Fruit fly (Drosophila melanogaster) whole organism, wandering third instar larva: ENCODE measurements around the gene Trhn.

Experiments used
- Abd-B ChIP-seq: fragments of >200 bp; optimal IDR thresholded peaks from 2 replicates; lab custom pipeline; 2017; ENCODE audit warnings: missing biosample characterization, missing genetic modification characterization
- CG9705 ChIP-seq: fragments of 200-800 bp; sonication (Bioruptor generic); optimal IDR thresholded peaks from 2 replicates; lab custom pipeline; 2018; ENCODE audit warnings: missing biosample characterization, mild to moderate bottlenecking, missing genetic modification characterization
- CrebA ChIP-seq: fragments of 200-800 bp; sonication (Bioruptor generic); optimal IDR thresholded peaks from 2 replicates; lab custom pipeline; 2016; ENCODE audit warnings: missing biosample characterization, mild to moderate bottlenecking, missing genetic modification characterization, borderline replicate concordance
- Dfd ChIP-seq: fragments of >200 bp; optimal IDR thresholded peaks from 2 replicates; lab custom pipeline; 2017; ENCODE audit warnings: missing biosample characterization, missing genetic modification characterization
- Dif ChIP-seq: fragments of 200-275, 200-300 bp; sonication (Bioruptor generic); optimal IDR thresholded peaks from 2 replicates; lab custom pipeline; 2018; ENCODE audit warnings: missing biosample characterization, missing genetic modification characterization; ENCODE audit not compliant: partially characterized antibody
- GATAd ChIP-seq: sonication (Bioruptor generic); optimal IDR thresholded peaks from 2 replicates; lab custom pipeline; 2016; ENCODE audit warnings: missing biosample characterization, missing genetic modification characterization
- HLH106 ChIP-seq: fragments of 200-800 bp; optimal IDR thresholded peaks from 3 replicates; lab custom pipeline; 2019; ENCODE audit warnings: missing biosample characterization, mild to moderate bottlenecking, missing genetic modification characterization, moderate library complexity
- Hnf4 ChIP-seq: fragments of 200-800 bp; sonication (Bioruptor generic); optimal IDR thresholded peaks from 2 replicates; lab custom pipeline; 2016; ENCODE audit warnings: missing biosample characterization, mild to moderate bottlenecking, missing genetic modification characterization
- Jra ChIP-seq: sonication (Bioruptor generic); optimal IDR thresholded peaks from 2 replicates; lab custom pipeline; 2016; ENCODE audit warnings: missing biosample characterization, missing genetic modification characterization
- Mio ChIP-seq: sonication (Bioruptor generic); optimal IDR thresholded peaks from 2 replicates; lab custom pipeline; 2016; ENCODE audit warnings: missing biosample characterization, missing genetic modification characterization
- Myc ChIP-seq: fragments of >200 bp; optimal IDR thresholded peaks from 2 replicates; lab custom pipeline; 2017
- N ChIP-seq: fragments of >200 bp; optimal IDR thresholded peaks from 2 replicates; lab custom pipeline; 2018; ENCODE audit warnings: missing biosample characterization, missing external identifiers, missing genetic modification characterization
- OdsH ChIP-seq: fragments of 200-800 bp; sonication (Bioruptor generic); optimal IDR thresholded peaks from 2 replicates; lab custom pipeline; 2016; ENCODE audit warnings: missing biosample characterization, mild to moderate bottlenecking, missing genetic modification characterization
- Rel ChIP-seq, 2 experiments: fragments of 200-800 bp; sonication (Bioruptor generic) in 1 of 2; optimal IDR thresholded peaks; 2 replicates in 1 of 2; 3 replicates in 1 of 2; lab custom pipeline; 2016 to 2019; ENCODE audit warnings: mild to moderate bottlenecking in 2 of 2, missing biosample characterization in 2 of 2, missing genetic modification characterization in 2 of 2, moderate library complexity in 1 of 2
- Sp1 ChIP-seq: fragments of 200-800 bp; sonication (Bioruptor generic); optimal IDR thresholded peaks from 3 replicates; lab custom pipeline; 2019; ENCODE audit warnings: missing biosample characterization, mild to moderate bottlenecking, missing genetic modification characterization, moderate library complexity
- br ChIP-seq: fragments of 200-800 bp; sonication (Bioruptor generic); optimal IDR thresholded peaks from 2 replicates; lab custom pipeline; 2016; ENCODE audit warnings: missing biosample characterization, missing genetic modification characterization
- dl ChIP-seq, 2 experiments: fragments of 175-275, 200-275 bp in 1 of 2; fragments of 200-275 bp in 1 of 2; sonication (Bioruptor generic); optimal IDR thresholded peaks; lab custom pipeline; 2018; ENCODE audit warnings: mild to moderate bottlenecking in 2 of 2, missing biosample characterization in 2 of 2, missing genetic modification characterization in 2 of 2, moderate library complexity in 2 of 2; ENCODE audit not compliant: partially characterized antibody in 2 of 2, insufficient read depth in 1 of 2
- dmrt93B ChIP-seq: fragments of 200-800 bp; sonication (Bioruptor generic); optimal IDR thresholded peaks from 2 replicates; lab custom pipeline; 2018; ENCODE audit warnings: missing biosample characterization, mild to moderate bottlenecking, missing genetic modification characterization
- dsf ChIP-seq: sonication (Bioruptor generic); optimal IDR thresholded peaks from 2 replicates; lab custom pipeline; 2016; ENCODE audit warnings: missing biosample characterization, missing genetic modification characterization, borderline replicate concordance
- ey ChIP-seq: fragments of 200-800 bp; sonication (Bioruptor generic); optimal IDR thresholded peaks from 2 replicates; lab custom pipeline; 2016; ENCODE audit warnings: missing biosample characterization, missing genetic modification characterization
- foxo ChIP-seq, 2 experiments: fragments of 200-800 bp; sonication (Bioruptor generic); optimal IDR thresholded peaks; 2 replicates in 1 of 2; 3 replicates in 1 of 2; lab custom pipeline; 2016 to 2017; ENCODE audit warnings: missing biosample characterization in 2 of 2, missing genetic modification characterization in 2 of 2
- fru ChIP-seq: fragments of 200-800 bp; sonication (Bioruptor generic); optimal IDR thresholded peaks from 3 replicates; lab custom pipeline; 2016; ENCODE audit warnings: missing biosample characterization, mild to moderate bottlenecking, missing genetic modification characterization
- h ChIP-seq: fragments of 200-800 bp; sonication (Bioruptor generic); optimal IDR thresholded peaks from 3 replicates; lab custom pipeline; 2016; ENCODE audit warnings: missing biosample characterization, mild to moderate bottlenecking, missing genetic modification characterization
- lola ChIP-seq: fragments of >200 bp; optimal IDR thresholded peaks from 2 replicates; lab custom pipeline; 2017; ENCODE audit warnings: missing biosample characterization, missing genetic modification characterization
- pan ChIP-seq: fragments of >200 bp; optimal IDR thresholded peaks from 2 replicates; lab custom pipeline; 2017
- psq ChIP-seq: fragments of 200-800 bp; sonication (Bioruptor generic); optimal IDR thresholded peaks from 3 replicates; lab custom pipeline; 2017; ENCODE audit warnings: missing biosample characterization, mild to moderate bottlenecking, missing genetic modification characterization, moderate library complexity
- rgr ChIP-seq: fragments of 200-800 bp; sonication (Bioruptor generic); optimal IDR thresholded peaks from 3 replicates; lab custom pipeline; 2016; ENCODE audit warnings: missing biosample characterization, mild to moderate bottlenecking, missing genetic modification characterization
- sv ChIP-seq: fragments of 200-800 bp; sonication (Bioruptor generic); optimal IDR thresholded peaks from 3 replicates; lab custom pipeline; 2016; ENCODE audit warnings: missing biosample characterization, missing genetic modification characterization
- woc ChIP-seq: sonication (Bioruptor generic); optimal IDR thresholded peaks from 2 replicates; lab custom pipeline; 2016; ENCODE audit warnings: missing biosample characterization, mild to moderate bottlenecking, missing genetic modification characterization

The Trhn gene

dm6 chr3L:1172858-1173257 is 20.1 kb downstream of the Trhn start:
- TF ChIP-seq Dif: no peak
- no peak for TF ChIP-seq CrebA (GFP tag; lab: Kevin White, UChicago)
- no peak for TF ChIP-seq dsf (GFP tag; lab: Kevin White, UChicago)
- TF ChIP-seq Dfd: peak; percentile 97

DNA sequence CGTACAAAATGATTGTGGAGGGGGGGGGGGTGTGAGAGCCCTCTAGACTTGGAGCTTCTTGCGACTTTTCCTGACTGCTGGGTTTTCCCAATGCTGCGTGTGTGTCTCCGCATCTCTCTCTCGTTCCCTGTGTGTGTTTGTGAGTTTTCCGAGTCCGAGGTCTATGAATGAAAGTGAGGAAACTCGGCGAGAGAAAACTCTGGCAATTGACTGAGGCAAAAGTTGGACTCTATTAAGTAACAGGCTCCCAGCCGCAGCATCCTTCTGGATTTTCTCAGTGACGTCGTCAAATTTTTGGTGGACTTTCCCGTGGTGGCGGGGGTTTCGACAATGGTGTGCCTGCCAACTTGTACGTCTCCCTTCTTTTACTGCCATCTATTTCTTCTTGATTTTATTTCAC is 22.4 kb downstream of the Trhn start:
- TF ChIP-seq ey (GFP tag; lab: Kevin White, UChicago): no peak
- no peak for TF ChIP-seq Sp1 (GFP tag; lab: Kevin White, UChicago)
- TF ChIP-seq br (GFP tag; lab: Kevin White, UChicago): no peak
- TF ChIP-seq fru: no peak
- no peak for TF ChIP-seq OdsH
- TF ChIP-seq Hnf4 (GFP tag; lab: Kevin White, UChicago): no peak
- TF ChIP-seq dl (GFP tag; optimal IDR thresholded peaks at IDR 0.05; lab: Kevin White, UChicago; ENCODE audit: insufficient read depth in 1 of 2, partially characterized antibody in 2 of 2): no peak
- TF ChIP-seq Abd-B: no peak
- TF ChIP-seq HLH106 (tag; lab: Kevin White, UChicago): no peak
- no peak for TF ChIP-seq CG9705 (GFP tag; lab: Kevin White, UChicago)
- TF ChIP-seq Mio (GFP tag; lab: Kevin White, UChicago): no peak
- TF ChIP-seq N (GFP tag; lab: Kevin White, UChicago): no peak
- TF ChIP-seq Dif: no peak
- TF ChIP-seq CrebA (GFP tag; lab: Kevin White, UChicago): no peak
- TF ChIP-seq dmrt93B (GFP tag; lab: Kevin White, UChicago): no peak
- TF ChIP-seq h (GFP tag; lab: Kevin White, UChicago): no peak
- TF ChIP-seq lola (GFP tag; lab: Kevin White, UChicago): no peak
- no peak for TF ChIP-seq sv (GFP tag; lab: Kevin White, UChicago)
- TF ChIP-seq Myc (lab: Kevin White, UChicago): no peak
- no peak for TF ChIP-seq dsf (GFP tag; lab: Kevin White, UChicago)

- TF ChIP-seq Dif (no peak), br (GFP tag; lab: Kevin White, UChicago) (peak; percentile 2), Rel (GFP tag; optimal IDR thresholded peaks at IDR 0.05; lab: Kevin White, UChicago) (no peak), Rel (tag; optimal IDR thresholded peaks at IDR 0.05; lab: Kevin White, UChicago) (peak; percentile 9), CrebA (GFP tag; lab: Kevin White, UChicago) (peak; percentile 37)
Measured at dm6 chr3L:1169617-1170016, 23.4 kb downstream of the Trhn start.

DNA sequence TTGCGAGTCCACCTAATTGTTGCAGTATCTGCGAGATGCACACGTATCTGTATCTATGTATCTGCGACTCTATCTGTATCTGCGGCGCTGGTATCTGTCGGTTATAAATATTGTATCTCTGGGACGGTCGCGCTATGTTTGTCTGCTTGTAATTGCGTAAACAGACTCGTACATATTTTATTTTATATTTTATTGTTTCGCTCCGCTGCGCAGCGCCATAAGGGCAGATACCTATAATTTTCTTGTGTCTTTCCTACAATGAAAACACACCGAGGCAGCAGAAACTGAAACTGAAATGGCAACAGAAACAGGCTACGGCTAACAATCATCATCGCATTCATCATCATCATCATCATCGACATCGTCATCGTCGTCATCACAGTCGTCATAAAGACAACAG is 24.5 kb downstream of the Trhn start:
- TF ChIP-seq br (GFP tag; lab: Kevin White, UChicago) (no peak), Jra (GFP tag; lab: Kevin White, UChicago) (no peak), Dif (no peak), CG9705 (GFP tag; lab: Kevin White, UChicago) (no peak)

DNA sequence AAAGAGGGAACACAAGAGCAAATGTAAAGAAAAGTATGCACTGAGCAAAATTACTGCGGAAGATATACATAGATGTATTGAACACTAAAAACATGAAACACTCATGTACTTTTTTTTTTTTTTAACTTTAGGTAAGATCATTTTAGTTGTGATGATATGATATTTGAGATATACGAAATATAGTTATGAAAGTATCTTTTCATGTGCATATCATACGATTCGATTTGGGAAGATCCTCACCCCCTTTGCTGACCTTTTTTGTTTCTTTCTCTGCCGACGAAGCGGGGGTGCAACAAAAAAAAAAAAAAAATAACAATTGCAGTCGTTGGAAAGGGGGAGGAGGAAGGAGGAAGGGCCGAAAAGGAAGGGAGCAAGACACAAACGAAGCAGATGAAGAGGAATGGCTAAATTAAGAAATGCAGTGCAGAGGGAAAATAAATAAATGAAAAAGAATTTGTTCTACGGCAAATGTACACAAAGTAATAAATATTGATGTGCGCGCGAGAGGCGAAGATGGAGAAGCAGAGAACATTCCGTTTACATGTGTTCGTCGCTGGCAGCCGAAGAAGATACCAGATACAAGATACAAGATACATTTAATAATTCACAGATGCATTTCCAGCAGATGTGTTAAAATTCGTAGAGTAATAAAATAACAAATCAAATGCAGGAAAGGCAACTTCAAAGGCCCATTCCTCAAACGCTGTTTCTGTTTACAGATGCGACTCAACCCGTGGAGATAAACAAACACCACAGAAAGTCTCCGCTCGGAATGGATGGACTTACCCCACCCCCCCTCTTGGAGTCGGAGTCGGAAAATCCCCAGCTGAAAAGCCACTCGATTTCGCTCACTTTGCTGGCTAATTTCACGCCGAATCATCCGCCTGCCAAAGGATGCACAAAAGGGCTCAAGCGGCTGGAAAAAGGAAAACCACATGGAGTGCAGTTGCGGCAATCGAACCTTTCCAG is 25.7 kb downstream of the Trhn start:
- peak; percentile 5 for TF ChIP-seq ey (GFP tag; lab: Kevin White, UChicago)
- no peak for TF ChIP-seq GATAd (GFP tag; lab: Kevin White, UChicago)
- TF ChIP-seq psq (GFP tag; lab: Kevin White, UChicago): peak; percentile 80
- no peak for TF ChIP-seq pan
- TF ChIP-seq Mio (GFP tag; lab: Kevin White, UChicago): no peak
- peak; percentile 9 for TF ChIP-seq rgr (GFP tag; lab: Kevin White, UChicago)
- TF ChIP-seq Rel (GFP tag; optimal IDR thresholded peaks at IDR 0.05; lab: Kevin White, UChicago): no peak
- TF ChIP-seq Rel (tag; optimal IDR thresholded peaks at IDR 0.05; lab: Kevin White, UChicago): no peak
- TF ChIP-seq dmrt93B (GFP tag; lab: Kevin White, UChicago): no peak
- peak; percentile 19 for TF ChIP-seq woc (GFP tag; lab: Kevin White, UChicago)
- TF ChIP-seq lola (GFP tag; lab: Kevin White, UChicago): no peak
- TF ChIP-seq Dfd: no peak
- peak; percentile 18 for TF ChIP-seq OdsH
- TF ChIP-seq N (GFP tag; lab: Kevin White, UChicago): no peak
- peak; percentile 39 for TF ChIP-seq fru
- no peak for TF ChIP-seq Abd-B
- TF ChIP-seq br (GFP tag; lab: Kevin White, UChicago): no peak
- no peak for TF ChIP-seq Dif
- peak; percentile 19 for TF ChIP-seq h (GFP tag; lab: Kevin White, UChicago)
- no peak for TF ChIP-seq dl (GFP tag; optimal IDR thresholded peaks at IDR 0.05; lab: Kevin White, UChicago; ENCODE audit: insufficient read depth in 1 of 2, partially characterized antibody in 2 of 2)
- no peak for TF ChIP-seq CrebA (GFP tag; lab: Kevin White, UChicago)
- peak; percentile 6 for TF ChIP-seq Hnf4 (GFP tag; lab: Kevin White, UChicago)
- no peak for TF ChIP-seq HLH106 (tag; lab: Kevin White, UChicago)
- TF ChIP-seq foxo (GFP tag; optimal IDR thresholded peaks at IDR 0.05; lab: Kevin White, UChicago): peak in 1 of 2 experiments; percentile 11
- TF ChIP-seq Myc (lab: Kevin White, UChicago): no peak
